Worm (Caenorhabditis elegans): ENCODE data around the gene ndab-2.
A peak's percentile ranks its signal among the peaks of the same experiment; 100 is the strongest.

ndab-2 gene

ce11 chrIII:7141285-7141715 is 39.3 kb upstream of the ndab-2 start (continued):
- TF ChIP-seq set-16 (GFP tag; IDR thresholded peaks at IDR 0.05) (no peak), mdt-29 (GFP tag; IDR thresholded peaks at IDR 0.05) (peak; percentile 84; the same call in 1 of the 2 replicates), dpl-1 (GFP tag; optimal IDR thresholded peaks at IDR 0.05) (peak; percentile 33), sdz-12 (GFP tag; optimal IDR thresholded peaks at IDR 0.05) (no peak), fkh-10 (GFP tag; optimal IDR thresholded peaks at IDR 0.05) (no peak), mxl-3 (GFP tag; optimal IDR thresholded peaks at IDR 0.05) (peak; percentile 68), mes-2 (tag; optimal IDR thresholded peaks at IDR 0.05; ENCODE audit: poor library complexity, severe bottlenecking) (peak; percentile 87), pqm-1 (tag; optimal IDR thresholded peaks at IDR 0.05) (peak; percentile 53), F44E2.7 (GFP tag; IDR thresholded peaks at IDR 0.05) (no peak), nhr-41 (GFP tag; IDR thresholded peaks at IDR 0.05) (no peak), php-3 (GFP tag; IDR thresholded peaks at IDR 0.05) (peak; percentile 89), nhr-25 (tag; optimal IDR thresholded peaks at IDR 0.05; ENCODE audit: borderline replicate concordance, insufficient read depth) (no peak), fos-1 (tag; optimal IDR thresholded peaks at IDR 0.05) (no peak), nhr-28 (tag; optimal IDR thresholded peaks at IDR 0.05) (peak; percentile 57), zag-1 (tag; optimal IDR thresholded peaks at IDR 0.05) (no peak), zip-11 (GFP tag; IDR thresholded peaks at IDR 0.05) (no peak), skn-1 (tag; optimal IDR thresholded peaks at IDR 0.05) (no peak), daf-12 (tag; optimal IDR thresholded peaks at IDR 0.05) (no peak), daf-8 (GFP tag; IDR thresholded peaks at IDR 0.05) (no peak), arid-1 (GFP tag; conservative IDR thresholded peaks at IDR 0.05) (peak; percentile 70), tag-97 (GFP tag; IDR thresholded peaks at IDR 0.05) (no peak), ceh-32 (tag; optimal IDR thresholded peaks at IDR 0.05; ENCODE audit: poor library complexity) (no peak), lin-29 (GFP tag; IDR thresholded peaks at IDR 0.05) (no peak), hmg-1.1 (GFP tag; IDR thresholded peaks at IDR 0.05) (peak; percentile 27; the same call in 1 of the 2 replicates), aha-1 (tag) (peak; percentile 65), daf-16 (GFP tag; optimal IDR thresholded peaks at IDR 0.05) (peak; percentile 50 to 53), daf-16 (tag; optimal IDR thresholded peaks at IDR 0.05) (peak; percentile 78), ceh-44 (GFP tag; IDR thresholded peaks at IDR 0.05) (no peak), daf-19 (GFP tag; conservative IDR thresholded peaks at IDR 0.05) (no peak; the same call in 1 of the 2 replicates), T20F7.1 (GFP tag; optimal IDR thresholded peaks at IDR 0.05) (peak; percentile 69), ama-1 (optimal IDR thresholded peaks at IDR 0.05) (peak; percentile 98), nhr-111 (GFP tag; optimal IDR thresholded peaks at IDR 0.05) (peak; percentile 17), ces-1 (GFP tag; optimal IDR thresholded peaks at IDR 0.05) (no peak), lir-3 (tag; optimal IDR thresholded peaks at IDR 0.05) (no peak), ztf-7 (tag; optimal IDR thresholded peaks at IDR 0.05) (peak; percentile 38), lin-1 (GFP tag; IDR thresholded peaks at IDR 0.05) (peak; percentile 72; the same call in 1 of the 2 replicates), lin-13 (GFP tag; optimal IDR thresholded peaks at IDR 0.05) (peak; percentile 54), lin-38 (GFP tag; IDR thresholded peaks at IDR 0.05) (peak; percentile 68), R02D3.7 (tag; optimal IDR thresholded peaks at IDR 0.05) (no peak), F10B5.3 (tag; optimal IDR thresholded peaks at IDR 0.05) (peak; percentile 22), zfp-2 (tag; optimal IDR thresholded peaks at IDR 0.05) (no peak), nhr-77 (tag; optimal IDR thresholded peaks at IDR 0.05) (peak; percentile 36), ceh-20 (GFP tag; IDR thresholded peaks at IDR 0.05) (no peak), cey-2 (tag; optimal IDR thresholded peaks at IDR 0.05; ENCODE audit: borderline replicate concordance, insufficient read depth) (no peak), nhr-42 (GFP tag; IDR thresholded peaks at IDR 0.05) (peak; percentile 68; the same call in 1 of the 2 replicates), lin-39 (tag; optimal IDR thresholded peaks at IDR 0.05) (no peak), nhr-76 (tag; optimal IDR thresholded peaks at IDR 0.05) (no peak), Y5F2A.4 (GFP tag; optimal IDR thresholded peaks at IDR 0.05) (peak; percentile 61), nhr-11 (tag; optimal IDR thresholded peaks at IDR 0.05) (no peak), D1046.2 (GFP tag; IDR thresholded peaks at IDR 0.05) (0 out of 2 replicates have a peak, but pooled peaks have one; percentile 58), dve-1 (tag; optimal IDR thresholded peaks at IDR 0.05; ENCODE audit: insufficient read depth) (peak; percentile 97), hlh-30 (tag; optimal IDR thresholded peaks at IDR 0.05; ENCODE audit: insufficient read depth) (peak; percentile 72)

Data from whole organism, L4 larva.